Worm (Caenorhabditis elegans): Measurements from ENCODE around the gene C29A12.1.

C29A12.1 gene

DNA sequence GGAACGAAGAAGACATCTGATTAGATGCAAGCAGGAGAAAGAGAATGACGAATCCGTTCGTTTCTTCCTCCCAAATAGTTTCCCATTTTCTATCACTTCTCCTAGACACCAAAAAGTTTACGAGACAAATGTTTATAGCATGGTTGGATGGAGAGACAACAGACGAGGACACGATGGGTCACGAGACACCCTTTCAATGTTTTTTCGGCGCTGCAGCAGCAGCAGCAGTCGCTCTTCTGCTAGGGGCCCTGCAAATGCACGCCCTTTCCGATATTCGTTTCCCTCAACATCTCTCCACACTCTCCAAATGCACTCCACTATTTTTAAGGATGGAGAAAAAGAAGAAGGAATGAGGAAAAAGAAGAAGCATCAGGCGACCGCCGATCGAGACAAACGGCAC is 45.1 kb upstream of the C29A12.1 start (continued):
- TF ChIP-seq aly-2 (tag; optimal IDR thresholded peaks at IDR 0.05) (no peak), skn-1 (tag; optimal IDR thresholded peaks at IDR 0.05) (no peak), unc-39 (tag; optimal IDR thresholded peaks at IDR 0.05) (no peak), elt-1 (tag; optimal IDR thresholded peaks at IDR 0.05) (no peak), lin-13 (GFP tag; optimal IDR thresholded peaks at IDR 0.05) (peak; percentile 37), sma-3 (GFP tag; optimal IDR thresholded peaks at IDR 0.05) (no peak), C34F6.9 (tag; optimal IDR thresholded peaks at IDR 0.05) (peak; percentile 75), F13H6.1 (tag; optimal IDR thresholded peaks at IDR 0.05) (peak; percentile 94)

DNA sequence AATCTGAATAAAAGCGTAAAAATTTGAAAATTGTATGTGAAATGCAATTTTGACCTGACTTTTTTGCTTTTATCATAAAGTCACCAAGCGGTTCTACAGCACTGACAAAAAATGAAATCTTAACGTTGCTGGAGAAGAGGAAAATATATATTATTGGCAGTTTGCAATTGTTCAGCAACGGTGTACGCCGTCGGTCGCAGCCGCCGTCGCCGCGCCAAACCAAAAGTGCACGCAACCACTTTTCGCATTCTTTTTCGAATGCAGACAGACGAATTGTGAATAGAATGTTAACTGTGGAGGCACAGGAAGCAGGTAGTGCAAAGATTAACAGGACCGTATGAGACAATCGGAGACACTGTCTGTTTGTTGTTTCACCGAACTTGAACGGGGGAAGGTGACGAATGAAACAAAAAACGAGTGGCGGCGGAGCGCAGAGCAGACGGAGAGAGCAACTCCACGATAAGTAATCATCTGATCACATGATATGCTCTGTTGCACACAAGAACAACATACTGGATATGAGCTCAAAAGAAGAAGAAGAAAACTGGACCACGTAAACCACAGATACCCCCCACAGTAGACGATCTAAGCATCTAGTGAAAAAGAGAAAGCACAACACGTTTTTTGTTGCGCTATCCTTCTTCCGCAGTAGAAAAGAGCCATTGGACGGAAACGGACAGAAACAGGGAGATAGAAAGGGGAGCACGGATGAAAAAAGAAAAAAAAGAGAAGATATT is 43.8 kb upstream of the C29A12.1 start:
- TF ChIP-seq lsy-2 (tag; optimal IDR thresholded peaks at IDR 0.05) (peak in 1 of 2 experiments; percentile 21), unc-55 (GFP tag; optimal IDR thresholded peaks at IDR 0.05) (peak; percentile 38), Y55F3AM.14 (GFP tag; optimal IDR thresholded peaks at IDR 0.05) (peak; percentile 82), blmp-1 (tag; optimal IDR thresholded peaks at IDR 0.05; ENCODE audit: insufficient read depth) (peak; percentile 15), C34F6.9 (tag; optimal IDR thresholded peaks at IDR 0.05) (peak; percentile 43), F13H6.1 (tag; optimal IDR thresholded peaks at IDR 0.05) (peak; percentile 52), sma-9 (GFP tag; optimal IDR thresholded peaks at IDR 0.05) (peak; percentile 8), sma-9 (tag; optimal IDR thresholded peaks at IDR 0.05) (no peak), gmeb-1 (tag; optimal IDR thresholded peaks at IDR 0.05) (no peak), elt-3 (tag; optimal IDR thresholded peaks at IDR 0.05) (no peak), sem-4 (tag; optimal IDR thresholded peaks at IDR 0.05) (no peak), fos-1 (tag; optimal IDR thresholded peaks at IDR 0.05) (peak; percentile 14), sma-3 (GFP tag; optimal IDR thresholded peaks at IDR 0.05) (peak; percentile 16), nhr-129 (tag; optimal IDR thresholded peaks at IDR 0.05) (peak; percentile 78), egl-27 (tag; optimal IDR thresholded peaks at IDR 0.05) (peak; percentile 4), nhr-11 (tag; optimal IDR thresholded peaks at IDR 0.05) (no peak), aly-2 (tag; optimal IDR thresholded peaks at IDR 0.05) (no peak)

DNA sequence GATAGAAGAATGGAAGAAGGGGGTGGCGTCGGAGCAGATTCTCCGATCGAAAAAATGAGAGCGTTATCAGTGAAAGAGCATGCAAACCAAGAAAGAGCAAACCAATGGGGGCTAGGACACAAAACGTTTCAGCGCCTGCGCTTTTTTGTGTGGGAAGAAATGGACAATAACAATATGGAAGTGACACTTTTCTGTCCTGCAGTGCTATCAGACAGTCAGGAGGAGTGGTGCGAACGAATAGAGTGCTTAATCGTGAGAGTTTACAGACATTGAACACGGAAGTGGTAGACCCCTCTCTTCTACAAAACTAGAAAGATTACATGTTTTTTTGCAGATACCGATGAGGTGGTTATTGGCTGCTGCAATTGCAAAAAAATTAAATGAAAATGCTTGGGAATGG is 42.1 kb upstream of the C29A12.1 start:
- TF ChIP-seq fos-1 (tag; optimal IDR thresholded peaks at IDR 0.05): peak; percentile 78
- peak; percentile 80 for TF ChIP-seq sma-9 (GFP tag; optimal IDR thresholded peaks at IDR 0.05)
- TF ChIP-seq sma-9 (tag; optimal IDR thresholded peaks at IDR 0.05): no peak
- TF ChIP-seq nhr-129 (tag; optimal IDR thresholded peaks at IDR 0.05): peak; percentile 15
- TF ChIP-seq nhr-77 (tag; optimal IDR thresholded peaks at IDR 0.05): no peak
- TF ChIP-seq crh-2 (tag; optimal IDR thresholded peaks at IDR 0.05): peak; percentile 21

DNA sequence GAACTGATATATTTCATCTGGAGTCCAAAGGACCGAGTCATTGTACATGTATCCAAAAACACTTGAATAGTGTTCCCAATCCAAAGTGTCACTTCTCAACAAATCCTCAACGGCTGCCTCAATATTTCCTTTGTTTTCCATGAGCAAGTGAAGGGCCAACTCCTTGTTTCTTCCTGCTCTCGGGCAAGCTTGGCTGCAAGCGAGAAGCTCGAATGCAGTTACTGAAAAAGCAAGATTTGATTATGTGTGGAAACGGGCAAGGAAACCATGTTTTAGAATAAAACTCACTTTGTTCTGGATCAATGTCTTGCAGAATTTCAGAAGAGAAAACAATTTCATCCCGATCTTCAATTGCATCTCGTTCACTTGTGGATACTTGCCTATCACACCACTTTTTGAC is 40.9 kb upstream of the C29A12.1 start:
- TF ChIP-seq lin-11 (tag; optimal IDR thresholded peaks at IDR 0.05) (no peak), R02D3.7 (tag; optimal IDR thresholded peaks at IDR 0.05) (no peak), skn-1 (tag; optimal IDR thresholded peaks at IDR 0.05) (no peak), sem-4 (tag; optimal IDR thresholded peaks at IDR 0.05) (no peak), nhr-11 (tag; optimal IDR thresholded peaks at IDR 0.05) (no peak)

DNA sequence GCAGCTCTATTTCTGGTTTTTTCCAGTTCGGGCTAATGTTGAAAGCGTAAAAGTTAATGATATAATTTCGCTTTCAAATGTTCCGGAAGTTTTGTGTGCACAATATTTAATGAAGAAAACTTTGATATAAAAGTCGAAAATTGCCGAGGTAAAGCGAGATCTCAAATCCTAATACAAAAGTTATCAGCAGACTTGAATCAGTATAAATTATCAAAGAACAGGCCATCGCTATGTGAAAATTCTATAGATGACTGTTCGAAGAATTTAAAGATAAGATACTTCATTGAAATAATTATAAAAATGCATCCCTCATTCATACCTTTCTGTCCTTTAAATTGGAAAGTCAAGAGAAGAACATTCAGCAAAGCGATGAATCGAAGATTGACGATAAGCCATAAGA is 33.6 kb upstream of the C29A12.1 start, which contains the start of gene C29A12.6:
TSS of gene C29A12.6 (plus strand) at position 301 of the 400 bp plus-strand sequence.
- no peak for TF ChIP-seq mab-5 (tag; optimal IDR thresholded peaks at IDR 0.05)
- no peak for TF ChIP-seq nhr-6 (tag; optimal IDR thresholded peaks at IDR 0.05)
- TF ChIP-seq sem-4 (tag; optimal IDR thresholded peaks at IDR 0.05): no peak
- TF ChIP-seq elt-1 (tag; optimal IDR thresholded peaks at IDR 0.05): no peak
- TF ChIP-seq mdl-1 (tag; optimal IDR thresholded peaks at IDR 0.05): no peak
- no peak for TF ChIP-seq peb-1 (tag; optimal IDR thresholded peaks at IDR 0.05)
- no peak for TF ChIP-seq unc-62 (GFP tag; optimal IDR thresholded peaks at IDR 0.05)
- TF ChIP-seq crh-2 (tag; optimal IDR thresholded peaks at IDR 0.05): no peak
- no peak for TF ChIP-seq elt-3 (tag; optimal IDR thresholded peaks at IDR 0.05)
- TF ChIP-seq skn-1 (tag; optimal IDR thresholded peaks at IDR 0.05): no peak
- TF ChIP-seq ceh-16 (tag; optimal IDR thresholded peaks at IDR 0.05): no peak
- no peak for TF ChIP-seq mbf-1 (tag; optimal IDR thresholded peaks at IDR 0.05)
- TF ChIP-seq nhr-237 (tag; optimal IDR thresholded peaks at IDR 0.05): no peak
- no peak for TF ChIP-seq dmd-4 (tag; optimal IDR thresholded peaks at IDR 0.05)
- no peak for TF ChIP-seq nhr-12 (tag; optimal IDR thresholded peaks at IDR 0.05)
